Worm (Caenorhabditis elegans) whole organism, L2 larva: ENCODE data around the gene pef-1.

Experiments
- C34F6.9 ChIP-seq: fragments of 150-350 bp; optimal IDR thresholded peaks from 2 replicates; lab custom pipeline; 2014; ENCODE audit warnings: missing biosample characterization, missing genetic modification characterization
- ZK546.5 ChIP-seq: sonication (generic microtip); optimal IDR thresholded peaks from 2 replicates; lab custom pipeline; 2017; ENCODE audit warnings: missing biosample characterization, missing genetic modification characterization
- alr-1 ChIP-seq: fragments of 150-350 bp; optimal IDR thresholded peaks from 2 replicates; lab custom pipeline; 2014; ENCODE audit warnings: missing biosample characterization, missing genetic modification characterization
- aly-2 ChIP-seq: fragments of 150-350 bp; optimal IDR thresholded peaks from 2 replicates; lab custom pipeline; 2014; ENCODE audit warnings: missing biosample characterization, missing genetic modification characterization
- ama-1 ChIP-seq: fragments of 150-350 bp; optimal IDR thresholded peaks from 2 replicates; lab custom pipeline; 2018; ENCODE audit warnings: inconsistent platforms
- ceh-16 ChIP-seq: fragments of 150-350 bp; optimal IDR thresholded peaks from 2 replicates; lab custom pipeline; 2014; ENCODE audit warnings: missing biosample characterization, missing genetic modification characterization
- ceh-82 ChIP-seq: fragments of 150-350 bp; optimal IDR thresholded peaks from 2 replicates; lab custom pipeline; 2014; ENCODE audit warnings: missing biosample characterization, missing genetic modification characterization
- dmd-4 ChIP-seq: sonication (generic microtip); optimal IDR thresholded peaks from 2 replicates; lab custom pipeline; 2017; ENCODE audit warnings: missing biosample characterization, missing genetic modification characterization
- egl-27 ChIP-seq: sonication (generic microtip); optimal IDR thresholded peaks from 3 replicates; lab custom pipeline; 2017; ENCODE audit warnings: missing biosample characterization, missing genetic modification reagents, missing genetic modification characterization
- elt-1 ChIP-seq: fragments of 150-350 bp; optimal IDR thresholded peaks from 2 replicates; lab custom pipeline; 2014; ENCODE audit warnings: missing biosample characterization, missing genetic modification characterization
- elt-3 ChIP-seq: sonication (generic microtip); optimal IDR thresholded peaks from 2 replicates; lab custom pipeline; 2017; ENCODE audit warnings: missing biosample characterization, missing genetic modification characterization
- fos-1 ChIP-seq: fragments of 150-350 bp; optimal IDR thresholded peaks from 2 replicates; lab custom pipeline; 2014; ENCODE audit warnings: missing biosample characterization, missing genetic modification characterization
- gmeb-1 ChIP-seq: fragments of 150-350 bp; optimal IDR thresholded peaks from 2 replicates; lab custom pipeline; 2014; ENCODE audit warnings: missing biosample characterization, missing genetic modification characterization
- lin-11 ChIP-seq: fragments of 150-350 bp; sonication (generic microtip); optimal IDR thresholded peaks from 2 replicates; lab custom pipeline; 2014; ENCODE audit warnings: missing biosample characterization, missing genetic modification characterization, inconsistent platforms, mixed read lengths
- lin-13 ChIP-seq: fragments of 150-350 bp; optimal IDR thresholded peaks from 2 replicates; lab custom pipeline; 2014; ENCODE audit warnings: missing biosample characterization, missing genetic modification reagents, missing genetic modification characterization
- lin-39 ChIP-seq: fragments of 150-350 bp; optimal IDR thresholded peaks from 2 replicates; lab custom pipeline; 2014; ENCODE audit warnings: missing biosample characterization, missing genetic modification reagents, missing genetic modification characterization
- mab-5 ChIP-seq: fragments of 150-350 bp; optimal IDR thresholded peaks from 2 replicates; lab custom pipeline; 2014; ENCODE audit warnings: missing biosample characterization, missing genetic modification characterization
- mbf-1 ChIP-seq: sonication (generic microtip); optimal IDR thresholded peaks from 2 replicates; lab custom pipeline; 2017; ENCODE audit warnings: missing biosample characterization, missing genetic modification characterization
- mdl-1 ChIP-seq, 2 experiments: fragments of 150-350 bp in 1 of 2; sonication (generic microtip) in 1 of 2; optimal IDR thresholded peaks; 2 replicates each; lab custom pipeline; 2017; ENCODE audit warnings: missing biosample characterization in 2 of 2, missing genetic modification characterization in 2 of 2
- nhr-10 ChIP-seq: sonication (generic microtip); optimal IDR thresholded peaks from 2 replicates; lab custom pipeline; 2017; ENCODE audit warnings: missing biosample characterization, missing genetic modification characterization
- nhr-11 ChIP-seq: fragments of 150-350 bp; optimal IDR thresholded peaks from 2 replicates; lab custom pipeline; 2014; ENCODE audit warnings: missing biosample characterization, missing genetic modification characterization
- nhr-129 ChIP-seq: fragments of 150-350 bp; optimal IDR thresholded peaks from 2 replicates; lab custom pipeline; 2014; ENCODE audit warnings: missing biosample characterization, missing genetic modification characterization
- nhr-23 ChIP-seq: fragments of 150-350 bp; optimal IDR thresholded peaks from 2 replicates; lab custom pipeline; 2014; ENCODE audit warnings: missing biosample characterization, missing genetic modification reagents, missing genetic modification characterization
- nhr-237 ChIP-seq: fragments of 150-350 bp; optimal IDR thresholded peaks from 2 replicates; lab custom pipeline; 2014; ENCODE audit warnings: missing biosample characterization, missing genetic modification characterization
- nhr-25 ChIP-seq: fragments of 150-350 bp; sonication (generic microtip); optimal IDR thresholded peaks from 3 replicates; lab custom pipeline; 2014; ENCODE audit warnings: missing biosample characterization, missing genetic modification characterization
- nhr-6 ChIP-seq: fragments of 150-350 bp; optimal IDR thresholded peaks from 2 replicates; lab custom pipeline; 2014; ENCODE audit warnings: missing biosample characterization, missing genetic modification characterization
- nhr-77 ChIP-seq: fragments of 150-350 bp; optimal IDR thresholded peaks from 2 replicates; lab custom pipeline; 2014; ENCODE audit warnings: missing biosample characterization, missing genetic modification characterization
- peb-1 ChIP-seq: fragments of 150-350 bp; optimal IDR thresholded peaks from 2 replicates; lab custom pipeline; 2014; ENCODE audit warnings: missing biosample characterization, missing genetic modification characterization
- sem-4 ChIP-seq: fragments of 150-350 bp; optimal IDR thresholded peaks from 2 replicates; lab custom pipeline; 2014; ENCODE audit warnings: missing biosample characterization, missing genetic modification reagents, missing genetic modification characterization
- sma-3 ChIP-seq: sonication (generic microtip); optimal IDR thresholded peaks from 2 replicates; lab custom pipeline; 2016; ENCODE audit warnings: missing genetic modification reagents, missing genetic modification characterization, missing compliant biosample characterization
- unc-39 ChIP-seq: fragments of 150-350 bp; optimal IDR thresholded peaks from 2 replicates; lab custom pipeline; 2014; ENCODE audit warnings: missing biosample characterization, missing genetic modification characterization
- unc-55 ChIP-seq: fragments of 150-350 bp; sonication (generic microtip); optimal IDR thresholded peaks from 3 replicates; lab custom pipeline; 2014; ENCODE audit warnings: missing biosample characterization, missing genetic modification reagents, missing genetic modification characterization
- unc-62 ChIP-seq: fragments of 150-350 bp; optimal IDR thresholded peaks from 2 replicates; lab custom pipeline; 2014; ENCODE audit warnings: missing biosample characterization, missing genetic modification reagents, missing genetic modification characterization
- ztf-11 ChIP-seq: sonication (generic microtip); optimal IDR thresholded peaks from 2 replicates; lab custom pipeline; 2017; ENCODE audit warnings: missing biosample characterization, missing genetic modification characterization
- ztf-4 ChIP-seq: fragments of 150-350 bp; optimal IDR thresholded peaks from 2 replicates; lab custom pipeline; 2014; ENCODE audit warnings: missing biosample characterization, missing genetic modification characterization

Gene pef-1

ce11 chrIII:926216-926615 lies at the start of gene pef-1:
Gene pef-1, minus strand, starts transcription at chrIII:926316.
- TF ChIP-seq ZK546.5 (tag; lab: Kevin White, UChicago): no peak
- TF ChIP-seq ceh-82 (tag; lab: Kevin White, UChicago): no peak
- TF ChIP-seq nhr-6 (tag; lab: Kevin White, UChicago): no peak
- TF ChIP-seq fos-1 (tag; lab: Kevin White, UChicago): no peak
- TF ChIP-seq unc-55: no peak
- no peak for TF ChIP-seq alr-1
- TF ChIP-seq sem-4: no peak
- no peak for TF ChIP-seq mab-5 (tag; lab: Kevin White, UChicago)
- no peak for TF ChIP-seq sma-3
- TF ChIP-seq nhr-77 (tag; lab: Kevin White, UChicago): no peak
- no peak for TF ChIP-seq ceh-16
- no peak for TF ChIP-seq ztf-11
- TF ChIP-seq elt-1 (tag; lab: Kevin White, UChicago): no peak
- no peak for TF ChIP-seq unc-39 (tag; lab: Kevin White, UChicago)
- no peak for TF ChIP-seq peb-1 (tag; lab: Kevin White, UChicago)
- no peak for TF ChIP-seq unc-62
- TF ChIP-seq, all 48 proteins: peak for 0

ce11 chrIII:970928-971327 lies 44.8 kb upstream of the pef-1 start:
- TF ChIP-seq ama-1 (lab: Kevin White, UChicago) (no peak), mdl-1 (tag; optimal IDR thresholded peaks at IDR 0.05; lab: Kevin White, UChicago) (no peak), mbf-1 (no peak), nhr-10 (tag; lab: Kevin White, UChicago) (no peak), unc-39 (tag; lab: Kevin White, UChicago) (no peak), ztf-4 (tag; lab: Kevin White, UChicago) (no peak), nhr-25 (tag; lab: Kevin White, UChicago) (no peak), elt-3 (tag; lab: Kevin White, UChicago) (no peak), nhr-23 (tag; lab: Kevin White, UChicago) (no peak), nhr-11 (tag; lab: Kevin White, UChicago) (no peak), nhr-77 (tag; lab: Kevin White, UChicago) (no peak), nhr-129 (no peak), peb-1 (tag; lab: Kevin White, UChicago) (no peak), C34F6.9 (tag; lab: Kevin White, UChicago) (no peak), elt-1 (tag; lab: Kevin White, UChicago) (no peak), egl-27 (no peak), dmd-4 (no peak), nhr-237 (no peak), unc-62 (no peak)

- TF ChIP-seq dmd-4: no peak
- no peak for TF ChIP-seq alr-1
Observed at ce11 chrIII:966259-966658, 40.1 kb upstream of the pef-1 start.

DNA sequence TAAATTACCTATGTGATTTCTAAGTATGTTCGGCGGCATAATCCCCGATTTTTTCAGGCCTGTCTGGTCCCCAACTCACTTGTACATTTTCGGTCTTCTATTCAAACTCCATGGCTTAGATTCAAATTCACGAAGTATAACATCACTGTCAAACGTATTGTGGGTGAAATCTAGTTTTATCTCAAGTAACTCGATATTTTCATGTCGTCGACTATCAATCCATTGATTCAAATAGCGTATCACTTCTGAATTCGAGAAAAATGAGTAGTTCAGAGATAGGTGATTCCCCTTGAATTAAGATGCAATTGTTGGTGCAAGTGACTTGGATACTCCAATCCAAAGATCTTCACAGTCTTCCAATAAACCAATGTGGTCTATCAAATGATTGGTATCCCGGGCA lies 38.5 kb upstream of the pef-1 start:
- no peak for TF ChIP-seq C34F6.9 (tag; lab: Kevin White, UChicago)
- TF ChIP-seq elt-1 (tag; lab: Kevin White, UChicago): no peak
- no peak for TF ChIP-seq nhr-23 (tag; lab: Kevin White, UChicago)
- TF ChIP-seq nhr-6 (tag; lab: Kevin White, UChicago): no peak
- TF ChIP-seq mdl-1 (tag; optimal IDR thresholded peaks at IDR 0.05; lab: Kevin White, UChicago): no peak
- no peak for TF ChIP-seq fos-1 (tag; lab: Kevin White, UChicago)
- no peak for TF ChIP-seq unc-39 (tag; lab: Kevin White, UChicago)
- TF ChIP-seq nhr-25 (tag; lab: Kevin White, UChicago): no peak
- TF ChIP-seq lin-13 (GFP tag; lab: Kevin White, UChicago): no peak
- TF ChIP-seq ceh-16: no peak
- TF ChIP-seq ZK546.5 (tag; lab: Kevin White, UChicago): no peak

ce11 chrIII:961948-962347 lies 35.8 kb upstream of the pef-1 start, which contains the start of gene fbxa-51:
Gene fbxa-51, plus strand, starts transcription at chrIII:962269.
- TF ChIP-seq unc-62 (no peak), fos-1 (tag; lab: Kevin White, UChicago) (peak; percentile 35), aly-2 (tag; lab: Kevin White, UChicago) (no peak), sma-3 (no peak), sem-4 (no peak), mab-5 (tag; lab: Kevin White, UChicago) (no peak)

DNA sequence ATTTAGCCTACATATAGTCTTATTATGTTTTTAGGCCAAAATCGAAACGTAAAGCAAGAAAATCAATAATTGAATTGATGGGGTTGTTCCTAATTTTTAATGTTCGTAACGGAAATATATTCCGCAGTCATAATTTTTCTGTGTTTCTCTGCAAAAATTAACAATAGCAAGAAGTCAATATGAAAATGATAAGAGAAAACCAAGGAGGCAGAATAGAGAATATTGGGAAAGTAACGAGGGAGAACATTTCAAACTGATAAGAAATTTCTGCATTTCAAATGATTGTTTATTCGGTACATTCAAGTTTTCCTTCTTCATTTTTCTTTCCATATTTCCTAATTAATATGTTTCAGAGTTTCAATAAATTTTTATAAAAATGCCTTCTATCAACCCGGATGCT lies 29.9 kb upstream of the pef-1 start, which contains the start of gene fbxa-54:
TSS of gene fbxa-54 (plus strand) at position 354 of the 400 bp plus-strand sequence.
- TF ChIP-seq elt-3 (tag; lab: Kevin White, UChicago) (no peak), nhr-10 (tag; lab: Kevin White, UChicago) (no peak), gmeb-1 (tag; lab: Kevin White, UChicago) (peak; percentile 9), unc-62 (no peak), lin-11 (no peak), lin-39 (tag; lab: Kevin White, UChicago) (no peak), fos-1 (tag; lab: Kevin White, UChicago) (peak; percentile 84), ztf-4 (tag; lab: Kevin White, UChicago) (no peak)
